Worm (Caenorhabditis elegans): ENCODE measurements around the gene M02E1.4.

The M02E1.4 gene

DNA sequence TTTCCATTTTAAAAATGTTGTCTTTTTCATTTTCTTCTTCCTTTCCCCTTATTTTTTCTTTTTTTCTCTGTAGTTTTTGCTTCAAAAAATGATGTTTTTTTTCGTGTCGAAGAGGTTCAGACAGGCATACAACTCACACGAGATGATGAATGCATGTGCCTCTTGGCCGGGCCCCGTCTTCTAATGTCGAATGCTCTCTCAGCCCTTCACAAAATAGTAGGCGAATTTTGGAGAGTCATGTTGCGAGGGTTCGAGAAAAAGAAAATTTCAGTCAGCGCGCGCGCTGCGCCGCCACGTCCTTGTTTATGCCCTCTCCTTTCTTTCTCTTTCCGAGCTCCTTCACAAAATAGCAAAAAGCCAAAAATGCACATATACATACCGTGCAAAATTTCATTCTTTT lies 10.9 kb downstream of the M02E1.4 start (continued):
- TF ChIP-seq mep-1 (tag; optimal IDR thresholded peaks at IDR 0.05) = peak; percentile 79
- no peak for TF ChIP-seq nhr-10 (tag; optimal IDR thresholded peaks at IDR 0.05)
- TF ChIP-seq duxl-1 (tag; optimal IDR thresholded peaks at IDR 0.05; ENCODE audit: poor library complexity) = no peak
- no peak for TF ChIP-seq nhr-77 (tag; optimal IDR thresholded peaks at IDR 0.05)
- no peak for TF ChIP-seq ctbp-1 (GFP tag; IDR thresholded peaks at IDR 0.05)
- TF ChIP-seq arid-1 (GFP tag; conservative IDR thresholded peaks at IDR 0.05) = no peak
- TF ChIP-seq T26A8.4 (GFP tag; IDR thresholded peaks at IDR 0.05) = no peak
- no peak for TF ChIP-seq nhr-6 (tag; optimal IDR thresholded peaks at IDR 0.05)
- no peak for TF ChIP-seq attf-4 (tag; optimal IDR thresholded peaks at IDR 0.05)
- no peak for TF ChIP-seq madf-9 (GFP tag; conservative IDR thresholded peaks at IDR 0.05)
- TF ChIP-seq ceh-62 (tag; optimal IDR thresholded peaks at IDR 0.05) = no peak
- no peak for TF ChIP-seq nhr-111 (GFP tag; optimal IDR thresholded peaks at IDR 0.05)
- no peak for TF ChIP-seq pha-4 (GFP tag; IDR thresholded peaks at IDR 0.05)
- no peak for TF ChIP-seq pha-4 (tag; optimal IDR thresholded peaks at IDR 0.05)
- TF ChIP-seq dve-1 (tag; optimal IDR thresholded peaks at IDR 0.05; ENCODE audit: insufficient read depth) = peak; percentile 59
- no peak for TF ChIP-seq mxl-3 (GFP tag; optimal IDR thresholded peaks at IDR 0.05)
- TF ChIP-seq nhr-48 (tag; optimal IDR thresholded peaks at IDR 0.05) = no peak
- peak; percentile 35 for TF ChIP-seq T20F7.1 (GFP tag; optimal IDR thresholded peaks at IDR 0.05)
- no peak for TF ChIP-seq vab-7 (GFP tag; IDR thresholded peaks at IDR 0.05)
- TF ChIP-seq mes-2 (tag; optimal IDR thresholded peaks at IDR 0.05; ENCODE audit: poor library complexity, severe bottlenecking) = no peak
- no peak for TF ChIP-seq ceh-44 (GFP tag; IDR thresholded peaks at IDR 0.05)
- peak; percentile 84 for TF ChIP-seq aha-1 (tag)
- no peak for TF ChIP-seq jun-1 (tag; optimal IDR thresholded peaks at IDR 0.05)
- no peak for TF ChIP-seq unc-39 (tag; optimal IDR thresholded peaks at IDR 0.05)
- TF ChIP-seq nhr-237 (tag; optimal IDR thresholded peaks at IDR 0.05) = no peak
- TF ChIP-seq fkh-10 (GFP tag; optimal IDR thresholded peaks at IDR 0.05) = peak; percentile 87
- TF ChIP-seq spr-3 (GFP tag; optimal IDR thresholded peaks at IDR 0.05) = no peak
- TF ChIP-seq nhr-102 (tag; optimal IDR thresholded peaks at IDR 0.05) = no peak
- no peak for TF ChIP-seq daf-8 (GFP tag; IDR thresholded peaks at IDR 0.05)
- TF ChIP-seq php-3 (GFP tag; IDR thresholded peaks at IDR 0.05) = no peak
- peak; percentile 28; the same call in 1 of the 2 replicates for TF ChIP-seq lin-1 (GFP tag; IDR thresholded peaks at IDR 0.05)
- TF ChIP-seq zfp-3 (GFP tag; conservative IDR thresholded peaks at IDR 0.05) = no peak
- TF ChIP-seq ceh-32 (tag; optimal IDR thresholded peaks at IDR 0.05; ENCODE audit: poor library complexity) = no peak
- TF ChIP-seq tag-97 (GFP tag; IDR thresholded peaks at IDR 0.05) = no peak
- no peak for TF ChIP-seq ceh-82 (tag; optimal IDR thresholded peaks at IDR 0.05)
- TF ChIP-seq F10B5.3 (tag; optimal IDR thresholded peaks at IDR 0.05) = no peak
- TF ChIP-seq lin-38 (GFP tag; IDR thresholded peaks at IDR 0.05) = peak; percentile 39; the same call in 1 of the 2 replicates
- TF ChIP-seq cey-2 (tag; optimal IDR thresholded peaks at IDR 0.05; ENCODE audit: borderline replicate concordance, insufficient read depth) = no peak
- TF ChIP-seq ama-1 (optimal IDR thresholded peaks at IDR 0.05) = no peak
- TF ChIP-seq dmd-6 (GFP tag; IDR thresholded peaks at IDR 0.05) = peak; percentile 32
- no peak for TF ChIP-seq unc-130 (GFP tag; optimal IDR thresholded peaks at IDR 0.05)
- TF ChIP-seq pqm-1 (tag; optimal IDR thresholded peaks at IDR 0.05) = no peak
- TF ChIP-seq F26F4.8 (GFP tag; conservative IDR thresholded peaks at IDR 0.05) = no peak
- TF ChIP-seq F49E8.2 (tag; optimal IDR thresholded peaks at IDR 0.05; ENCODE audit: borderline replicate concordance) = no peak
- TF ChIP-seq skn-1 (tag; optimal IDR thresholded peaks at IDR 0.05) = no peak
- TF ChIP-seq egl-27 (tag; optimal IDR thresholded peaks at IDR 0.05) = no peak
- TF ChIP-seq madf-5 (GFP tag; IDR thresholded peaks at IDR 0.05) = no peak
- peak; percentile 49; the same call in 1 of the 2 replicates for TF ChIP-seq egl-43 (GFP tag; IDR thresholded peaks at IDR 0.05)
- TF ChIP-seq nhr-11 (tag; optimal IDR thresholded peaks at IDR 0.05) = peak; percentile 76
- no peak for TF ChIP-seq nhr-41 (GFP tag; IDR thresholded peaks at IDR 0.05)
- TF ChIP-seq hlh-30 (tag; optimal IDR thresholded peaks at IDR 0.05; ENCODE audit: insufficient read depth) = peak; percentile 95
- no peak for TF ChIP-seq D1046.2 (GFP tag; IDR thresholded peaks at IDR 0.05)

All from whole organism, L4 larva.